Worm (Caenorhabditis elegans): ENCODE measurements around the gene pad-2.
"Not testable (repeated sequence)": the region's sequence is repeated elsewhere in the genome, so short reads cannot be mapped to it uniquely, and the experiment has no call there.

DNA sequence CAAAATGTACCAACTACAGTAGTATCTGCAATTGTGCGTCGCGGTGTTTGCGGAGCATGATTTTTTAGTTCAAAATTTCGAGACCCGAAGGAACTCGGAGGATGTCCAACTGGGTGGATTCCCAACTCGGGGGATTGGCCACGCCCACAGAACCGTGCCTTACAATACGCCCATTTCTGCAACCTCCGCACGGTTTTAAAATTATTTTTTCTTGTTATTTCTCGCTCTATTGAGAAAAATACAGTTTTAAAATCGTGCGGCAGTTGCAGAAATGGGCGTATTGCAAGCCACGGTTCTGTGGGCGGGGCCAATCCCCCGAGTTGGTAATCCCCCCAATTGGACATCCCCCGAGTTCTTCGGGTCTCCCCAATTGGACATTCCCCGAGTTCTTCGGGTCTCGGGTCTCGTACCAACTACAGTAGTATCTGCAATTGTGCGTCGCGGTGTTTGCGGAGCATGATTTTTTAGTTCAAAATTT lies 41.3 kb downstream of the pad-2 start:
- TF ChIP-seq snpc-4 (tag; optimal IDR thresholded peaks at IDR 0.05); lin-14 (GFP tag; optimal IDR thresholded peaks at IDR 0.05); ceh-63 (GFP tag; optimal IDR thresholded peaks at IDR 0.05); efl-1 (GFP tag; optimal IDR thresholded peaks at IDR 0.05 in 1 of 2): not testable (repeated sequence)
- TF ChIP-seq efl-1 (optimal IDR thresholded peaks at IDR 0.05), result peak in 1 of 2 experiments; percentile 6

Data from whole organism, L1 larva.